Fruit fly (Drosophila melanogaster) whole organism, embryonic: ENCODE measurements around the gene Abl.

ENCODE experiments used
- ATbp ChIP-seq: fragments of 200-800 bp; sonication (Bioruptor generic); optimal IDR thresholded peaks from 2 replicates; lab custom pipeline; 2017; ENCODE audit warnings: missing biosample characterization, mild to moderate bottlenecking, missing genetic modification characterization, missing genetic modification reagents
- Antp ChIP-seq: fragments of 200-800 bp; sonication (Bioruptor generic); optimal IDR thresholded peaks from 3 replicates; lab custom pipeline; 2016; ENCODE audit warnings: missing biosample characterization, missing genetic modification characterization
- Atf6 ChIP-seq: fragments of 200-800 bp; sonication (Bioruptor generic); IDR thresholded peaks from 2 replicates; pipeline ENCODE4 v1.3.6; 2022; ENCODE audit warnings: missing biosample characterization, missing genetic modification characterization
- CG10321 ChIP-seq: fragments of 200-800 bp; sonication (Bioruptor generic); IDR thresholded peaks from 2 replicates; pipeline ENCODE4 v1.3.6; 2022; ENCODE audit warnings: missing biosample characterization, missing genetic modification characterization
- CG10366 ChIP-seq: fragments of 200-800 bp; sonication (Bioruptor generic); IDR thresholded peaks from 2 replicates; pipeline ENCODE4 v1.3.6; 2022; ENCODE audit warnings: missing biosample characterization, missing genetic modification characterization
- CG11085 ChIP-seq: fragments of 200-800 bp; sonication (Bioruptor generic); IDR thresholded peaks from 2 replicates; pipeline ENCODE4 v1.3.6; 2022; ENCODE audit warnings: missing biosample characterization, missing genetic modification characterization
- CG12071 ChIP-seq: fragments of 200-800 bp; sonication (Bioruptor generic); optimal IDR thresholded peaks from 3 replicates; lab custom pipeline; 2018; ENCODE audit warnings: missing biosample characterization, mild to moderate bottlenecking, missing genetic modification characterization
- CG1233 ChIP-seq: fragments of 200-800 bp; sonication (Bioruptor generic); optimal IDR thresholded peaks from 4 replicates; lab custom pipeline; 2018; ENCODE audit warnings: missing biosample characterization, mild to moderate bottlenecking, missing genetic modification characterization
- CG13424 ChIP-seq: fragments of 200-800 bp; sonication (Bioruptor generic); optimal IDR thresholded peaks from 2 replicates; lab custom pipeline; 2019; ENCODE audit warnings: missing biosample characterization, mild to moderate bottlenecking, missing genetic modification characterization, moderate library complexity
- CG13775 ChIP-seq: fragments of 200-800 bp; sonication (Bioruptor generic); optimal IDR thresholded peaks from 3 replicates; lab custom pipeline; 2017; ENCODE audit warnings: missing biosample characterization, mild to moderate bottlenecking, missing genetic modification characterization
- CG15696 ChIP-seq: fragments of 200-800 bp; sonication (Bioruptor generic); optimal IDR thresholded peaks from 2 replicates; lab custom pipeline; 2019; ENCODE audit warnings: missing biosample characterization, mild to moderate bottlenecking, missing genetic modification characterization, moderate library complexity
- CG18764 ChIP-seq: fragments of 200-800 bp; sonication (Bioruptor generic); optimal IDR thresholded peaks from 3 replicates; lab custom pipeline; 2016; ENCODE audit warnings: missing biosample characterization, missing genetic modification characterization
- CG32767 ChIP-seq: fragments of 200-800 bp; sonication (Bioruptor generic); IDR thresholded peaks from 2 replicates; pipeline ENCODE4 v1.3.6; 2022; ENCODE audit warnings: missing biosample characterization, missing genetic modification characterization
- CG33213 ChIP-seq: fragments of 200-800 bp; sonication (Bioruptor generic); optimal IDR thresholded peaks from 3 replicates; lab custom pipeline; 2016; ENCODE audit warnings: missing biosample characterization, missing genetic modification characterization
- CG3995 ChIP-seq: fragments of 200-800 bp; sonication (Bioruptor generic); optimal IDR thresholded peaks from 3 replicates; lab custom pipeline; 2016; ENCODE audit warnings: missing biosample characterization, missing genetic modification characterization
- CG4360 ChIP-seq: fragments of 200-800 bp; sonication (Bioruptor generic); IDR thresholded peaks from 2 replicates; pipeline ENCODE4 v1.3.6; 2022; ENCODE audit warnings: missing biosample characterization, missing genetic modification characterization
- CG4404 ChIP-seq: fragments of 200-800 bp; sonication (Bioruptor generic); IDR thresholded peaks from 2 replicates; pipeline ENCODE4 v1.3.6; 2022; ENCODE audit warnings: missing biosample characterization, missing genetic modification characterization
- CG4424 ChIP-seq: fragments of 200-800 bp; sonication (Bioruptor generic); optimal IDR thresholded peaks from 3 replicates; lab custom pipeline; 2016; ENCODE audit warnings: missing biosample characterization, missing genetic modification characterization
- CG4854 ChIP-seq: fragments of 200-800 bp; sonication (Bioruptor generic); optimal IDR thresholded peaks from 2 replicates; lab custom pipeline; 2016; ENCODE audit warnings: missing biosample characterization, missing genetic modification characterization, inconsistent platforms
- CG5180 ChIP-seq: fragments of 200-800 bp; sonication (Bioruptor generic); optimal IDR thresholded peaks from 3 replicates; lab custom pipeline; 2017; ENCODE audit warnings: missing biosample characterization, missing genetic modification characterization, mild to moderate bottlenecking, moderate library complexity, missing genetic modification reagents
- CG5953 ChIP-seq: fragments of 200-800 bp; sonication (Bioruptor generic); IDR thresholded peaks from 2 replicates; pipeline ENCODE4 v1.3.6; 2022; ENCODE audit warnings: missing biosample characterization, missing genetic modification characterization
- CG6765 ChIP-seq: fragments of 200-800 bp; sonication (Bioruptor generic); optimal IDR thresholded peaks from 3 replicates; lab custom pipeline; 2017; ENCODE audit warnings: missing biosample characterization, mild to moderate bottlenecking, missing genetic modification characterization
- D19A ChIP-seq: fragments of 200-800 bp; optimal IDR thresholded peaks from 3 replicates; lab custom pipeline; 2019; ENCODE audit warnings: missing biosample characterization, mild to moderate bottlenecking, missing genetic modification characterization, moderate library complexity
- Fer3 ChIP-seq: fragments of 200-800 bp; sonication (Bioruptor generic); optimal IDR thresholded peaks from 2 replicates; lab custom pipeline; 2018; ENCODE audit warnings: missing biosample characterization, mild to moderate bottlenecking, missing genetic modification characterization, moderate library complexity
- HHEX ChIP-seq: fragments of 200-800 bp; sonication (Bioruptor generic); optimal IDR thresholded peaks from 3 replicates; lab custom pipeline; 2017; ENCODE audit warnings: missing biosample characterization, mild to moderate bottlenecking, missing genetic modification characterization, missing genetic modification reagents
- HLH54F ChIP-seq: fragments of 200-800 bp; sonication (Bioruptor generic); optimal IDR thresholded peaks from 3 replicates; lab custom pipeline; 2016; ENCODE audit warnings: missing biosample characterization, missing genetic modification characterization
- Hmr ChIP-seq: fragments of 200-800 bp; sonication (Bioruptor generic); optimal IDR thresholded peaks from 3 replicates; lab custom pipeline; 2017; ENCODE audit warnings: mild to moderate bottlenecking, missing biosample characterization, missing genetic modification reagents, missing genetic modification characterization
- Jarid2 ChIP-seq: fragments of 200-800 bp; sonication (Bioruptor generic); optimal IDR thresholded peaks from 3 replicates; lab custom pipeline; 2017; ENCODE audit warnings: mild to moderate bottlenecking, missing biosample characterization, missing genetic modification reagents, missing genetic modification characterization
- Kr ChIP-seq: fragments of 200-800 bp; sonication (Bioruptor generic); optimal IDR thresholded peaks from 2 replicates; lab custom pipeline; 2017; ENCODE audit warnings: missing biosample characterization, mild to moderate bottlenecking, missing genetic modification characterization
- Lim3 ChIP-seq: fragments of 200-800 bp; sonication (Bioruptor generic); IDR thresholded peaks from 2 replicates; pipeline ENCODE4 v1.3.6; 2022; ENCODE audit warnings: missing biosample characterization, missing genetic modification characterization
- MTF-1 ChIP-seq: fragments of 200-800 bp; sonication (Bioruptor generic); optimal IDR thresholded peaks from 2 replicates; lab custom pipeline; 2018; ENCODE audit warnings: missing biosample characterization, mild to moderate bottlenecking, missing genetic modification characterization, borderline replicate concordance
- NFAT ChIP-seq: fragments of 200-800 bp; sonication (Bioruptor generic); IDR thresholded peaks from 2 replicates; pipeline ENCODE4 v1.3.6; 2022; ENCODE audit warnings: missing biosample characterization, missing genetic modification characterization
- Spps ChIP-seq: fragments of 200-800 bp; sonication (Bioruptor generic); optimal IDR thresholded peaks from 2 replicates; lab custom pipeline; 2018; ENCODE audit warnings: missing biosample characterization, mild to moderate bottlenecking, missing genetic modification characterization
- ash1 ChIP-seq: fragments of 200-800 bp; sonication (Bioruptor generic); optimal IDR thresholded peaks from 2 replicates; lab custom pipeline; 2018; ENCODE audit warnings: missing biosample characterization, mild to moderate bottlenecking, missing genetic modification characterization
- ato ChIP-seq: fragments of 200-800 bp; sonication (Bioruptor generic); IDR thresholded peaks from 2 replicates; pipeline ENCODE4 v1.3.6; 2022; ENCODE audit warnings: missing biosample characterization, missing genetic modification characterization; ENCODE audit not compliant: partially characterized antibody
- chinmo ChIP-seq: fragments of 200-800 bp; sonication (Bioruptor generic); IDR thresholded peaks from 4 replicates; pipeline ENCODE4 v1.3.6; 2022; ENCODE audit warnings: missing biosample characterization, missing genetic modification characterization; ENCODE audit not compliant: partially characterized antibody
- chm ChIP-seq: fragments of 200-800 bp; sonication (Bioruptor generic); IDR thresholded peaks from 2 replicates; pipeline ENCODE4 v1.3.6; 2022; ENCODE audit warnings: missing biosample characterization, missing genetic modification characterization
- croc ChIP-seq: fragments of 200-800 bp; sonication (Bioruptor generic); conservative IDR thresholded peaks from 3 replicates; pipeline ENCODE4 v1.3.6; 2022; ENCODE audit warnings: missing biosample characterization, missing genetic modification characterization
- dan ChIP-seq: fragments of 200-800 bp; sonication (Bioruptor generic); IDR thresholded peaks from 2 replicates; pipeline ENCODE4 v1.3.6; 2022; ENCODE audit warnings: missing biosample characterization, missing genetic modification characterization
- danr ChIP-seq: fragments of 200-800 bp; sonication (Bioruptor generic); IDR thresholded peaks from 2 replicates; pipeline ENCODE4 v1.3.6; 2022; ENCODE audit warnings: missing biosample characterization, missing genetic modification characterization
- gcm2 ChIP-seq: fragments of 200-800 bp; sonication (Bioruptor generic); optimal IDR thresholded peaks from 2 replicates; lab custom pipeline; 2016; ENCODE audit warnings: missing biosample characterization, missing genetic modification characterization
- kni ChIP-seq: fragments of 200-800 bp; sonication (Bioruptor generic); optimal IDR thresholded peaks from 3 replicates; lab custom pipeline; 2017; ENCODE audit warnings: mild to moderate bottlenecking, missing biosample characterization, missing genetic modification reagents, missing genetic modification characterization
- lola ChIP-seq, 3 experiments: fragments of >200 bp in 2 of 3; fragments of 200-800 bp in 1 of 3; sonication (Bioruptor generic) in 1 of 3; optimal IDR thresholded peaks; 2 replicates each; lab custom pipeline; 2017 to 2019; ENCODE audit warnings: missing biosample characterization in 3 of 3, missing genetic modification characterization in 3 of 3, mild to moderate bottlenecking in 1 of 3, moderate library complexity in 1 of 3
- mam ChIP-seq: fragments of 200-800 bp; sonication (Bioruptor generic); optimal IDR thresholded peaks from 3 replicates; lab custom pipeline; 2016; ENCODE audit warnings: missing biosample characterization, missing genetic modification characterization
- nau ChIP-seq: fragments of 200-800 bp; sonication (Bioruptor generic); optimal IDR thresholded peaks from 3 replicates; lab custom pipeline; 2017; ENCODE audit warnings: missing biosample characterization, mild to moderate bottlenecking, missing genetic modification characterization, missing genetic modification reagents
- pb ChIP-seq: fragments of 200-800 bp; sonication (Bioruptor generic); optimal IDR thresholded peaks from 3 replicates; lab custom pipeline; 2016; ENCODE audit warnings: missing biosample characterization, missing genetic modification characterization
- shn ChIP-seq: fragments of 200-800 bp; sonication (Bioruptor generic); optimal IDR thresholded peaks from 3 replicates; lab custom pipeline; 2016; ENCODE audit warnings: missing biosample characterization, missing genetic modification characterization
- slp2 ChIP-seq: fragments of 200-800 bp; sonication (Bioruptor generic); optimal IDR thresholded peaks from 2 replicates; lab custom pipeline; 2016; ENCODE audit warnings: missing biosample characterization, missing genetic modification characterization
- sqz ChIP-seq: fragments of 200-800 bp; sonication (Bioruptor generic); optimal IDR thresholded peaks from 3 replicates; lab custom pipeline; 2018; ENCODE audit warnings: missing biosample characterization, mild to moderate bottlenecking, missing genetic modification characterization
- tgo ChIP-seq: fragments of 200-800 bp; sonication (Bioruptor generic); IDR thresholded peaks from 3 replicates; pipeline ENCODE4 v1.3.6; 2022; ENCODE audit warnings: missing biosample characterization, missing genetic modification characterization
- toy ChIP-seq: fragments of 200-800 bp; sonication (Bioruptor generic); IDR thresholded peaks from 2 replicates; pipeline ENCODE4 v1.3.6; 2022; ENCODE audit warnings: missing biosample characterization, missing genetic modification characterization
- zfh2 ChIP-seq: fragments of 200-800 bp; sonication (Bioruptor generic); optimal IDR thresholded peaks from 2 replicates; lab custom pipeline; 2016; ENCODE audit warnings: missing biosample characterization, missing genetic modification characterization

Abl gene

dm6 chr3L:16584074-16584578 lies 63.6 kb downstream of the Abl start, which contains the start of gene UQCR-C2 (continued):
- TF ChIP-seq CG13775 (GFP tag; lab: Kevin White, UChicago) (no peak), danr (GFP tag; lab: Robert Waterston, UW) (no peak), Fer3 (tag; lab: Kevin White, UChicago) (no peak), CG18764 (GFP tag; lab: Kevin White, UChicago) (no peak), Atf6 (GFP tag; lab: Robert Waterston, UW) (no peak), chinmo (GFP tag; lab: Robert Waterston, UW) (0 out of 4 replicates have a peak, but pooled peaks have one; percentile 28), CG33213 (GFP tag; lab: Kevin White, UChicago) (peak; percentile 71), nau (GFP tag; lab: Kevin White, UChicago) (no peak), CG10321 (GFP tag; lab: Robert Waterston, UW) (no peak), MTF-1 (GFP tag; lab: Kevin White, UChicago) (no peak), HLH54F (peak; percentile 11), D19A (tag; lab: Kevin White, UChicago) (no peak), ato (no peak), slp2 (GFP tag; lab: Kevin White, UChicago) (no peak), HHEX (GFP tag; lab: Kevin White, UChicago) (no peak), CG4404 (GFP tag; lab: Robert Waterston, UW) (no peak), CG4360 (no peak), CG32767 (GFP tag; lab: Robert Waterston, UW) (no peak), CG12071 (GFP tag; lab: Kevin White, UChicago) (no peak), lola (GFP tag; optimal IDR thresholded peaks at IDR 0.05; lab: Kevin White, UChicago) (no peak), mam (GFP tag; lab: Kevin White, UChicago) (no peak), NFAT (GFP tag; lab: Robert Waterston, UW) (no peak), CG6765 (GFP tag; lab: Kevin White, UChicago) (no peak), toy (no peak), CG10366 (GFP tag; lab: Robert Waterston, UW) (no peak), CG4424 (no peak), CG15696 (tag; lab: Kevin White, UChicago) (no peak), CG1233 (no peak), ash1 (GFP tag; lab: Kevin White, UChicago) (no peak), pb (GFP tag; lab: Kevin White, UChicago) (no peak), Lim3 (GFP tag; lab: Robert Waterston, UW) (no peak), chm (no peak), shn (GFP tag; lab: Kevin White, UChicago) (no peak), sqz (no peak), ATbp (GFP tag; lab: Kevin White, UChicago) (no peak), CG5180 (no peak), CG13424 (tag; lab: Kevin White, UChicago) (peak; percentile 14), croc (GFP tag; lab: Robert Waterston, UW) (no peak), Spps (no peak), zfh2 (GFP tag; lab: Kevin White, UChicago) (no peak), Antp (GFP tag; lab: Kevin White, UChicago) (no peak), dan (GFP tag; lab: Robert Waterston, UW) (no peak), tgo (no peak), Kr (GFP tag; lab: Kevin White, UChicago) (no peak), CG3995 (peak; percentile 100), gcm2 (GFP tag; lab: Kevin White, UChicago) (no peak), Jarid2 (GFP tag; lab: Kevin White, UChicago) (no peak), CG11085 (GFP tag; lab: Robert Waterston, UW) (no peak), Hmr (GFP tag; lab: Kevin White, UChicago) (peak; percentile 8), kni (no peak), CG4854 (GFP tag; lab: Kevin White, UChicago) (no peak), CG5953 (GFP tag; lab: Robert Waterston, UW) (no peak)
